Fruit fly (Drosophila melanogaster) whole organism, prepupa: Measurements from ENCODE around the gene CG14322.
A peak's percentile ranks its signal among the peaks of the same experiment; 100 is the strongest.

ENCODE experiments used
- CG1621 ChIP-seq: fragments of 200-800 bp; sonication (Bioruptor generic); optimal IDR thresholded peaks from 3 replicates; lab custom pipeline; 2018; ENCODE audit warnings: missing biosample characterization, mild to moderate bottlenecking, missing genetic modification characterization
- CG16779 ChIP-seq: fragments of 200-800 bp; sonication (Bioruptor generic); optimal IDR thresholded peaks from 3 replicates; lab custom pipeline; 2017; ENCODE audit warnings: missing biosample characterization, mild to moderate bottlenecking, missing genetic modification characterization
- CG32006 ChIP-seq: fragments of 200-800 bp; sonication (Bioruptor generic); optimal IDR thresholded peaks from 3 replicates; lab custom pipeline; 2017; ENCODE audit warnings: missing biosample characterization, mild to moderate bottlenecking, missing genetic modification characterization
- CG6163 ChIP-seq: fragments of 200-800 bp; sonication (Bioruptor generic); IDR thresholded peaks from 3 replicates; pipeline ENCODE4 v1.3.6; 2022; ENCODE audit warnings: missing biosample characterization, missing genetic modification characterization
- CG6854 ChIP-seq: fragments of 200-800 bp; sonication (Bioruptor generic); optimal IDR thresholded peaks from 2 replicates; lab custom pipeline; 2017; ENCODE audit warnings: missing biosample characterization, mild to moderate bottlenecking, missing genetic modification characterization
- Eip75B ChIP-seq: fragments of 200-800 bp; sonication (Bioruptor generic); optimal IDR thresholded peaks from 3 replicates; lab custom pipeline; 2016; ENCODE audit warnings: missing biosample characterization, missing genetic modification characterization
- Eip93F ChIP-seq: fragments of 200-800 bp; sonication (Bioruptor generic); optimal IDR thresholded peaks from 2 replicates; lab custom pipeline; 2016; ENCODE audit warnings: missing biosample characterization, mild to moderate bottlenecking, missing genetic modification characterization
- Lpt ChIP-seq: fragments of 200-800 bp; sonication (Bioruptor generic); optimal IDR thresholded peaks from 3 replicates; lab custom pipeline; 2016; ENCODE audit warnings: missing biosample characterization, missing genetic modification characterization
- esn ChIP-seq: fragments of 200-800 bp; sonication (Bioruptor generic); optimal IDR thresholded peaks from 2 replicates; lab custom pipeline; 2016; ENCODE audit warnings: missing biosample characterization, mild to moderate bottlenecking, missing genetic modification characterization, moderate library complexity
- ss ChIP-seq, 2 experiments: fragments of 200-800 bp; sonication (Bioruptor generic); optimal IDR thresholded peaks; 2 replicates in 1 of 2; 3 replicates in 1 of 2; lab custom pipeline; 2017 to 2018; ENCODE audit warnings: mild to moderate bottlenecking in 2 of 2, missing biosample characterization in 2 of 2, missing genetic modification characterization in 2 of 2, moderate library complexity in 1 of 2
- svp ChIP-seq: fragments of 200-800 bp; sonication (Bioruptor generic); peaks from one replicate; lab custom pipeline; 2016; ENCODE audit warnings: missing biosample characterization, missing genetic modification characterization
- topi ChIP-seq: fragments of 200-800 bp; sonication (Bioruptor generic); optimal IDR thresholded peaks from 3 replicates; lab custom pipeline; 2016; ENCODE audit warnings: missing biosample characterization, missing genetic modification characterization

dm6 chr3R:17716858-17717596 lies 69.5 kb downstream of the CG14322 start:
- TF ChIP-seq CG6163: no peak
- peak; percentile 59 for TF ChIP-seq CG6854 (GFP tag; lab: Kevin White, UChicago)
- TF ChIP-seq ss (GFP tag; optimal IDR thresholded peaks at IDR 0.05; lab: Kevin White, UChicago): peak; percentile 69 to 76
- peak; percentile 40 for TF ChIP-seq topi (GFP tag; lab: Kevin White, UChicago)
- TF ChIP-seq CG1621 (tag; lab: Kevin White, UChicago): peak; percentile 55
- peak; percentile 22 for TF ChIP-seq esn (GFP tag; lab: Kevin White, UChicago)
- peak; percentile 35 for TF ChIP-seq Eip75B
- TF ChIP-seq CG32006 (GFP tag; lab: Kevin White, UChicago): peak; percentile 43
- peak; percentile 85 for TF ChIP-seq svp (GFP tag; lab: Kevin White, UChicago)
- TF ChIP-seq CG16779 (tag; lab: Kevin White, UChicago): peak; percentile 52
- no peak for TF ChIP-seq Eip93F (GFP tag; lab: Kevin White, UChicago)
- peak; percentile 38 for TF ChIP-seq Lpt (GFP tag; lab: Kevin White, UChicago)
